Worm (Caenorhabditis elegans): ENCODE results near the gene aat-7.

- no peak for TF ChIP-seq lin-13 (GFP tag; optimal IDR thresholded peaks at IDR 0.05)
- no peak for TF ChIP-seq ZK337.2 (GFP tag; IDR thresholded peaks at IDR 0.05)
- no peak for TF ChIP-seq F49E8.2 (tag; optimal IDR thresholded peaks at IDR 0.05; ENCODE audit: borderline replicate concordance)
- no peak for TF ChIP-seq lsy-2 (tag; optimal IDR thresholded peaks at IDR 0.05)
- TF ChIP-seq D1046.2 (GFP tag; IDR thresholded peaks at IDR 0.05): no peak
- TF ChIP-seq hmg-1.1 (GFP tag; IDR thresholded peaks at IDR 0.05): no peak
- TF ChIP-seq snpc-4 (tag; optimal IDR thresholded peaks at IDR 0.05): no peak
- no peak for TF ChIP-seq lin-29 (GFP tag; IDR thresholded peaks at IDR 0.05)
- no peak for TF ChIP-seq nhr-28 (tag; optimal IDR thresholded peaks at IDR 0.05)
- no peak for TF ChIP-seq nhr-77 (tag; optimal IDR thresholded peaks at IDR 0.05)
- no peak for TF ChIP-seq aly-2 (tag; optimal IDR thresholded peaks at IDR 0.05)
These were observed 34.3 kb downstream of the aat-7 start for ce11 chrII:1420806-1421463.
